Worm (Caenorhabditis elegans) whole organism, L4 larva: ENCODE data around the gene B0250.18.

Experiments
- lsy-2 ChIP-seq, 2 experiments: fragments of 150-350 bp in 1 of 2; sonication (generic microtip) in 1 of 2; optimal IDR thresholded peaks; 2 replicates each; lab custom pipeline; 2014 to 2017; ENCODE audit warnings: missing biosample characterization in 2 of 2, missing genetic modification characterization in 2 of 2
- nhr-48 ChIP-seq: sonication (generic microtip); optimal IDR thresholded peaks from 2 replicates; lab custom pipeline; 2016; ENCODE audit warnings: mild to moderate bottlenecking, missing genetic modification characterization, missing compliant biosample characterization

DNA sequence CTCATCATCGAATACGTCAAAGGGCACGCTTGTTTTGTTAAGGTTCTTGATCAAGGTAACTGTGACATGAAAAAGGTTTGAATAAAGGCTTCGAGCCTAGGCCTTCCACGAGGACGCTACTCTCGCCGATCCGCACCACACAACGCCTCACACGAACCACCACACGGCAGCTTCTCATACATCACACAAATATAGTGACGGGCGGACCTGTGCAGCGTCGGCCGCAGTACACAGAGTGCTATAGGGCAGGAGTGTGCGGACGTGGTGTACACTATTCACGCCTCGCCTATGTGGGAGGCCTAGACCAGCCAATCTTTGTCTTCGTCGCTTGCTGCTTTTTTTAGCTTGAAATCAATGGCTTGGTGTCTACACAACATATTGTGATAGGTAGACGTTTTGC lies 5.1 kb downstream of the B0250.18 start:
- TF ChIP-seq lsy-2 (tag; optimal IDR thresholded peaks at IDR 0.05; lab: Kevin White, UChicago) = no peak
- TF ChIP-seq nhr-48 (tag; lab: Kevin White, UChicago) = no peak
